Fruit fly (Drosophila melanogaster) whole organism, embryonic: ENCODE data around the gene cno.

Source experiments
- Aef1 ChIP-seq: fragments of 200-800 bp; sonication (Bioruptor generic); IDR thresholded peaks from 3 replicates; pipeline ENCODE4 v1.3.6; 2022; ENCODE audit warnings: missing biosample characterization, missing genetic modification characterization
- Blimp-1 ChIP-seq: fragments of 200-800 bp; sonication (Bioruptor generic); optimal IDR thresholded peaks from 3 replicates; lab custom pipeline; 2018; ENCODE audit warnings: missing biosample characterization, missing genetic modification characterization, mild to moderate bottlenecking, moderate library complexity, missing genetic modification reagents
- CG1024 ChIP-seq: fragments of 200-800 bp; sonication (Bioruptor generic); IDR thresholded peaks from 2 replicates; pipeline ENCODE4 v1.3.6; 2022; ENCODE audit warnings: missing biosample characterization, missing genetic modification characterization
- CG10366 ChIP-seq: fragments of 200-800 bp; sonication (Bioruptor generic); IDR thresholded peaks from 2 replicates; pipeline ENCODE4 v1.3.6; 2022; ENCODE audit warnings: missing biosample characterization, missing genetic modification characterization
- CG11504 ChIP-seq: fragments of 200-800 bp; sonication (Bioruptor generic); optimal IDR thresholded peaks from 3 replicates; lab custom pipeline; 2019; ENCODE audit warnings: missing biosample characterization, mild to moderate bottlenecking, missing genetic modification characterization, moderate library complexity
- CG11560 ChIP-seq: fragments of 200-800 bp; sonication (Bioruptor generic); IDR thresholded peaks from 3 replicates; pipeline ENCODE4 v1.3.6; 2022; ENCODE audit warnings: missing biosample characterization, missing genetic modification characterization
- CG12769 ChIP-seq: fragments of 200-800 bp; sonication (Bioruptor generic); optimal IDR thresholded peaks from 2 replicates; lab custom pipeline; 2019; ENCODE audit warnings: missing biosample characterization, mild to moderate bottlenecking, missing genetic modification characterization, moderate library complexity
- CG13296 ChIP-seq: fragments of 200-800 bp; sonication (Bioruptor generic); optimal IDR thresholded peaks from 3 replicates; lab custom pipeline; 2018; ENCODE audit warnings: missing biosample characterization, mild to moderate bottlenecking, missing genetic modification characterization
- CG17328 ChIP-seq: fragments of 200-800 bp; sonication (Bioruptor generic); IDR thresholded peaks from 2 replicates; pipeline ENCODE4 v1.3.6; 2022; ENCODE audit warnings: missing biosample characterization, missing genetic modification characterization
- CG17361 ChIP-seq: fragments of 200-800 bp; sonication (Bioruptor generic); IDR thresholded peaks from 3 replicates; pipeline ENCODE4 v1.3.6; 2022; ENCODE audit warnings: missing biosample characterization, missing genetic modification characterization
- CG17385 ChIP-seq: fragments of 200-800 bp; sonication (Bioruptor generic); optimal IDR thresholded peaks from 3 replicates; lab custom pipeline; 2018; ENCODE audit warnings: missing biosample characterization, mild to moderate bottlenecking, missing genetic modification characterization
- CG2678 ChIP-seq: fragments of 200-800 bp; sonication (Bioruptor generic); optimal IDR thresholded peaks from 3 replicates; lab custom pipeline; 2019; ENCODE audit warnings: missing biosample characterization, mild to moderate bottlenecking, missing genetic modification characterization, moderate library complexity
- CG30403 ChIP-seq: fragments of 200-800 bp; sonication (Bioruptor generic); optimal IDR thresholded peaks from 3 replicates; lab custom pipeline; 2016; ENCODE audit warnings: missing biosample characterization, missing genetic modification characterization
- CG31388 ChIP-seq: fragments of 200-800 bp; sonication (Bioruptor generic); optimal IDR thresholded peaks from 2 replicates; lab custom pipeline; 2016; ENCODE audit warnings: missing biosample characterization, missing genetic modification characterization
- CG32772 ChIP-seq: fragments of 200-800 bp; sonication (Bioruptor generic); IDR thresholded peaks from 2 replicates; pipeline ENCODE4 v1.3.6; 2022; ENCODE audit warnings: missing biosample characterization, missing genetic modification characterization
- CG3726 ChIP-seq: fragments of 200-800 bp; sonication (Bioruptor generic); IDR thresholded peaks from 3 replicates; pipeline ENCODE4, ENCODE4 v1.3.6; 2022; ENCODE audit warnings: missing biosample characterization, missing genetic modification characterization
- CG6689 ChIP-seq: fragments of 200-800 bp; sonication (Bioruptor generic); IDR thresholded peaks from 2 replicates; pipeline ENCODE4 v1.3.6; 2022; ENCODE audit warnings: missing biosample characterization, missing genetic modification characterization
- CG6854 ChIP-seq: fragments of 200-800 bp; sonication (Bioruptor generic); optimal IDR thresholded peaks from 3 replicates; lab custom pipeline; 2017; ENCODE audit warnings: missing biosample characterization, mild to moderate bottlenecking, missing genetic modification characterization
- CG9215 ChIP-seq: fragments of 200-800 bp; sonication (Bioruptor generic); IDR thresholded peaks from 2 replicates; pipeline ENCODE4 v1.3.6; 2022; ENCODE audit warnings: missing biosample characterization, missing genetic modification characterization
- CTCF ChIP-seq: fragments of 200-800 bp; sonication (Bioruptor generic); optimal IDR thresholded peaks from 2 replicates; lab custom pipeline; 2017; ENCODE audit warnings: missing biosample characterization, mild to moderate bottlenecking, missing genetic modification characterization, moderate library complexity
- Ets65A ChIP-seq: fragments of 200-800 bp; sonication (Bioruptor generic); peaks from one replicate; lab custom pipeline; 2016; ENCODE audit warnings: missing biosample characterization, missing genetic modification characterization
- Ets97D ChIP-seq: fragments of 200-800 bp; sonication (Bioruptor generic); optimal IDR thresholded peaks from 3 replicates; lab custom pipeline; 2016; ENCODE audit warnings: missing biosample characterization, missing genetic modification characterization
- Fer1 ChIP-seq: fragments of 200-800 bp; sonication (Bioruptor generic); optimal IDR thresholded peaks from 2 replicates; lab custom pipeline; 2017; ENCODE audit warnings: missing biosample characterization, mild to moderate bottlenecking, missing genetic modification characterization
- Mes4 ChIP-seq: fragments of 200-800 bp; sonication (Bioruptor generic); optimal IDR thresholded peaks from 2 replicates; lab custom pipeline; 2016; ENCODE audit warnings: missing biosample characterization, missing genetic modification characterization
- NC2β ChIP-seq: fragments of 200-800 bp; sonication (Bioruptor generic); optimal IDR thresholded peaks from 2 replicates; lab custom pipeline; 2016; ENCODE audit warnings: missing biosample characterization, missing genetic modification characterization
- NFAT ChIP-seq: fragments of 200-800 bp; sonication (Bioruptor generic); IDR thresholded peaks from 2 replicates; pipeline ENCODE4 v1.3.6; 2022; ENCODE audit warnings: missing biosample characterization, missing genetic modification characterization
- PHDP ChIP-seq: fragments of 200-800 bp; sonication (Bioruptor generic); optimal IDR thresholded peaks from 3 replicates; lab custom pipeline; 2018; ENCODE audit warnings: missing biosample characterization, mild to moderate bottlenecking, missing genetic modification characterization, moderate library complexity
- Xrp1 ChIP-seq: fragments of 200-800 bp; sonication (Bioruptor generic); IDR thresholded peaks from 2 replicates; pipeline ENCODE4 v1.3.6; 2022; ENCODE audit warnings: missing biosample characterization, missing genetic modification characterization
- aop ChIP-seq: fragments of 200-800 bp; sonication (Bioruptor generic); IDR thresholded peaks from 2 replicates; pipeline ENCODE4 v1.3.6; 2022; ENCODE audit warnings: missing biosample characterization, missing genetic modification characterization
- ara ChIP-seq: fragments of 200-800 bp; sonication (Bioruptor generic); IDR thresholded peaks from 2 replicates; pipeline ENCODE4 v1.3.6; 2022; ENCODE audit warnings: missing biosample characterization, missing genetic modification characterization
- ase ChIP-seq: fragments of 200-800 bp; sonication (Bioruptor generic); IDR thresholded peaks from 3 replicates; pipeline ENCODE4 v1.3.6; 2022; ENCODE audit warnings: missing biosample characterization, missing genetic modification characterization
- da ChIP-seq: fragments of 200-800 bp; sonication (Bioruptor generic); optimal IDR thresholded peaks from 2 replicates; lab custom pipeline; 2016; ENCODE audit warnings: missing biosample characterization, missing genetic modification characterization
- gsb-n ChIP-seq: fragments of 200-800 bp; sonication (Bioruptor generic); optimal IDR thresholded peaks from 3 replicates; lab custom pipeline; 2018; ENCODE audit warnings: missing biosample characterization, mild to moderate bottlenecking, missing genetic modification characterization
- jigr1 ChIP-seq: fragments of 200-800 bp; sonication (Bioruptor generic); IDR thresholded peaks from 3 replicates; pipeline ENCODE4 v1.3.6; 2022; ENCODE audit warnings: missing biosample characterization, missing genetic modification characterization
- nau ChIP-seq: fragments of 200-800 bp; sonication (Bioruptor generic); optimal IDR thresholded peaks from 3 replicates; lab custom pipeline; 2017; ENCODE audit warnings: missing biosample characterization, mild to moderate bottlenecking, missing genetic modification characterization, missing genetic modification reagents
- oc ChIP-seq: fragments of 200-800 bp; sonication (Bioruptor generic); optimal IDR thresholded peaks from 2 replicates; lab custom pipeline; 2018; ENCODE audit warnings: missing biosample characterization, mild to moderate bottlenecking, missing genetic modification characterization, moderate library complexity
- pan ChIP-seq, 4 experiments: fragments of >200 bp in 3 of 4; fragments of 200-800 bp in 1 of 4; sonication (Bioruptor generic) in 1 of 4; optimal IDR thresholded peaks in 3 of 4; IDR thresholded peaks in 1 of 4; 2 replicates each; pipeline versions ENCODE4 v1.3.6 to Lab custom; 2017 to 2022; ENCODE audit warnings: missing biosample characterization in 2 of 4, missing genetic modification characterization in 2 of 4, mixed read lengths in 1 of 4
- pb ChIP-seq: fragments of 200-800 bp; sonication (Bioruptor generic); optimal IDR thresholded peaks from 3 replicates; lab custom pipeline; 2016; ENCODE audit warnings: missing biosample characterization, missing genetic modification characterization
- phol ChIP-seq: fragments of 200-800 bp; sonication (Bioruptor generic); optimal IDR thresholded peaks from 3 replicates; lab custom pipeline; 2018; ENCODE audit warnings: missing biosample characterization, mild to moderate bottlenecking, missing genetic modification characterization, moderate library complexity
- pnt ChIP-seq: fragments of 200-800 bp; sonication (Bioruptor generic); optimal IDR thresholded peaks from 3 replicates; lab custom pipeline; 2016; ENCODE audit warnings: missing biosample characterization, missing genetic modification characterization
- repo ChIP-seq: fragments of 200-800 bp; sonication (Bioruptor generic); optimal IDR thresholded peaks from 2 replicates; lab custom pipeline; 2016; ENCODE audit warnings: missing biosample characterization, missing genetic modification characterization
- seq ChIP-seq: fragments of 200-800 bp; sonication (Bioruptor generic); IDR thresholded peaks from 2 replicates; pipeline ENCODE4 v1.3.6; 2022; ENCODE audit warnings: missing biosample characterization, missing genetic modification characterization
- sob ChIP-seq: fragments of 200-800 bp; sonication (Bioruptor generic); IDR thresholded peaks from 2 replicates; pipeline ENCODE4 v1.3.6; 2022; ENCODE audit warnings: missing biosample characterization, missing genetic modification characterization
- ssp ChIP-seq: fragments of 200-800 bp; sonication (Bioruptor generic); IDR thresholded peaks from 2 replicates; pipeline ENCODE4 v1.3.6; 2022; ENCODE audit warnings: missing biosample characterization, missing genetic modification characterization
- tin ChIP-seq: fragments of 200-800 bp; sonication (Bioruptor generic); optimal IDR thresholded peaks from 3 replicates; lab custom pipeline; 2016; ENCODE audit warnings: missing biosample characterization, missing genetic modification characterization
- tna ChIP-seq: fragments of 200-800 bp; sonication (Bioruptor generic); IDR thresholded peaks from 2 replicates; pipeline ENCODE4 v1.3.6; 2022; ENCODE audit warnings: missing biosample characterization, missing genetic modification characterization; ENCODE audit not compliant: partially characterized antibody
- ttk ChIP-seq: fragments of 200-800 bp; sonication (Bioruptor generic); IDR thresholded peaks from 2 replicates; pipeline ENCODE4 v2.1.2; 2022; ENCODE audit warnings: missing biosample characterization, missing genetic modification characterization
- tup ChIP-seq: fragments of 200-800 bp; sonication (Bioruptor generic); optimal IDR thresholded peaks from 2 replicates; lab custom pipeline; 2016; ENCODE audit warnings: missing biosample characterization, mild to moderate bottlenecking, missing genetic modification characterization, moderate library complexity
- tx ChIP-seq: fragments of 200-800 bp; sonication (Bioruptor generic); optimal IDR thresholded peaks from 2 replicates; lab custom pipeline; 2016; ENCODE audit warnings: missing biosample characterization, missing genetic modification characterization
- wor ChIP-seq: fragments of 200-800 bp; sonication (Bioruptor generic); IDR thresholded peaks from 2 replicates; pipeline ENCODE4 v1.3.6; 2022; ENCODE audit warnings: missing biosample characterization, missing genetic modification characterization
- zf30C ChIP-seq: fragments of 200-800 bp; sonication (Bioruptor generic); optimal IDR thresholded peaks from 3 replicates; lab custom pipeline; 2018; ENCODE audit warnings: missing biosample characterization, mild to moderate bottlenecking, missing genetic modification characterization

The cno gene

DNA sequence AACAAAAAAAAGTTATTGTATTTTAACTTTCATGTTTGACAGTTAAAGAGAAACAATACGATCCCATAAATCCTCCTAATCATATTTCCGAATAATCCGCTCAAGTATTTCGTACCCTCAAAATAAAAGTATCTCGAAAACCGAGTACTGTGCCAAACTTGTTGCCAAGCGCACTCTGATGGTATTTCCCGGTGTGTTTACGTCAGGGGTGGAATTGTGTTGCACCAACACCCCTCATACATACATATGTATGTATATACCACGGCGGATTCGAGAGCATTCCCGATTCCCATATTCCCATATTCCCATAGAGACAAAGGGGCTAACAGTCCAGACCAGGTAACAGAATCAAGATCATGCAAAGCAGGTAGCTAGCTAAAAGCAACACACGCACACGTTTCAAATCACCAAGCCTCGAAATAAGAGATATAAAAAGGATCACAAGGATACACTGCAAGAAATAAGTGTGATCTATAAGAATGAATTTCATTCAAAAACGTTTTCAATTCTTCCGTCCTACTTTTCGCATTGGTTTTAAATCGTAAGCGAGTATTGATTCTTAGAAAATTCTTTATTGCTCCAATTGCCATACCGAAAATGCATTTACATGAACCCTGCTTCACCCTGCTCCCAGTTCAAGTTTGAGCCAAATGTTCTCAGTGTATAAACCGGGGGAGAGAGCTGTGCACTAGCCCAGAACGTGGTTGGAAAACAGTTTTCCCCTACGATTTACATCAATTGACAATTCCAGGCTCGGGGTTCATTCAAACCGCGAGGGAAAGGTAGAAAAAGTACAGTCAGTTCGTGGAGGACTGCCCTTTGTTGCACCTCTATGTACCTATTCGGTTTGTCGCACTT is 5.1 kb downstream of the cno start (continued):
- TF ChIP-seq ara (GFP tag; lab: Robert Waterston, UW), result peak; percentile 90
- no peak for TF ChIP-seq sob (GFP tag; lab: Robert Waterston, UW)
- no peak for TF ChIP-seq jigr1 (GFP tag; lab: Robert Waterston, UW)
- TF ChIP-seq Aef1 (GFP tag; lab: Robert Waterston, UW), result no peak
- TF ChIP-seq aop (GFP tag; lab: Robert Waterston, UW), result no peak
- peak; percentile 85 for TF ChIP-seq phol (tag; lab: Kevin White, UChicago)
- peak; percentile 8 for TF ChIP-seq PHDP (tag; lab: Kevin White, UChicago)
- TF ChIP-seq CG30403 (GFP tag; lab: Kevin White, UChicago), result peak; percentile 72
- TF ChIP-seq tup (GFP tag; lab: Kevin White, UChicago), result no peak
- peak; percentile 11 for TF ChIP-seq oc
- TF ChIP-seq CG9215 (GFP tag; lab: Robert Waterston, UW), result no peak
- TF ChIP-seq tna (GFP tag; lab: Robert Waterston, UW), result no peak
- peak; percentile 15 for TF ChIP-seq Ets97D
- no peak; the same call in 1 of the 2 replicates for TF ChIP-seq ttk (GFP tag; lab: Robert Waterston, UW)
- no peak for TF ChIP-seq CG6854 (GFP tag; lab: Kevin White, UChicago)
- TF ChIP-seq CG11504 (tag; lab: Kevin White, UChicago), result peak; percentile 73
- TF ChIP-seq da, result peak; percentile 34
- TF ChIP-seq CG1024 (GFP tag; lab: Robert Waterston, UW), result no peak
- TF ChIP-seq CG31388 (GFP tag; lab: Kevin White, UChicago), result peak; percentile 26
- TF ChIP-seq CG2678 (tag; lab: Kevin White, UChicago), result peak; percentile 71
- TF ChIP-seq pb (GFP tag; lab: Kevin White, UChicago), result peak; percentile 74
- no peak for TF ChIP-seq nau (GFP tag; lab: Kevin White, UChicago)
- no peak for TF ChIP-seq CG11560
- TF ChIP-seq ssp (GFP tag; lab: Robert Waterston, UW), result no peak
- peak; percentile 100 for TF ChIP-seq zf30C (GFP tag; lab: Kevin White, UChicago)
- TF ChIP-seq CG10366, result no peak; the same call in 1 of the 2 replicates
- peak; percentile 69 for TF ChIP-seq Blimp-1 (GFP tag; lab: Kevin White, UChicago)
- peak; percentile 23 for TF ChIP-seq CG17385 (GFP tag; lab: Kevin White, UChicago)
- TF ChIP-seq Fer1 (GFP tag; lab: Kevin White, UChicago), result no peak
- TF ChIP-seq CG32772, result peak; percentile 70
- TF ChIP-seq gsb-n (tag; lab: Kevin White, UChicago), result peak; percentile 88
- TF ChIP-seq NFAT (GFP tag; lab: Robert Waterston, UW), result no peak
- peak; percentile 89 for TF ChIP-seq pnt (GFP tag; lab: Kevin White, UChicago)
- no peak for TF ChIP-seq CTCF (GFP tag; lab: Kevin White, UChicago)
- TF ChIP-seq CG12769 (tag; lab: Kevin White, UChicago), result no peak
- TF ChIP-seq CG6689 (GFP tag; lab: Robert Waterston, UW), result peak; percentile 78
- TF ChIP-seq tx (GFP tag; lab: Kevin White, UChicago), result peak; percentile 60
- peak; percentile 87 for TF ChIP-seq CG17361 (GFP tag; lab: Robert Waterston, UW)
- TF ChIP-seq repo (GFP tag; lab: Kevin White, UChicago), result peak; percentile 69
- peak; percentile 82 for TF ChIP-seq CG17328 (GFP tag; lab: Robert Waterston, UW)
- no peak for TF ChIP-seq pan (optimal IDR thresholded peaks at IDR 0.05; lab: Kevin White, UChicago)
- peak in 1 of 2 experiments; percentile 68 for TF ChIP-seq pan (GFP tag; optimal IDR thresholded peaks at IDR 0.05 in 1 of 2, IDR thresholded peaks at IDR 0.05 in 1 of 2)
- no peak for TF ChIP-seq ase
- TF ChIP-seq Xrp1 (GFP tag; lab: Robert Waterston, UW), result peak; percentile 95
- TF ChIP-seq CG3726 (GFP tag; lab: Robert Waterston, UW), result no peak
- TF ChIP-seq CG13296 (GFP tag; lab: Kevin White, UChicago), result no peak
- TF ChIP-seq wor (GFP tag; lab: Robert Waterston, UW), result no peak
- TF ChIP-seq Mes4 (GFP tag; lab: Kevin White, UChicago), result peak; percentile 72
- TF ChIP-seq Ets65A (GFP tag; lab: Kevin White, UChicago), result peak; percentile 97
- TF ChIP-seq tin (GFP tag; lab: Kevin White, UChicago), result peak; percentile 81
- peak; percentile 81 for TF ChIP-seq NC2β
- no peak for TF ChIP-seq seq (GFP tag; lab: Robert Waterston, UW)
